Fruit fly (Drosophila melanogaster) whole organism, embryonic: ENCODE measurements around the gene dtn.

Experiments
- BEAF-32 ChIP-seq: fragments of 200-800 bp; sonication (Bioruptor generic); optimal IDR thresholded peaks from 3 replicates; lab custom pipeline; 2017; ENCODE audit warnings: missing biosample characterization, missing genetic modification characterization, mild to moderate bottlenecking, moderate library complexity, missing genetic modification reagents
- C15 ChIP-seq: fragments of 200-800 bp; sonication (Bioruptor generic); IDR thresholded peaks from 3 replicates; pipeline ENCODE4 v1.3.6; 2022; ENCODE audit warnings: missing biosample characterization, missing genetic modification characterization
- CG11085 ChIP-seq: fragments of 200-800 bp; sonication (Bioruptor generic); IDR thresholded peaks from 2 replicates; pipeline ENCODE4 v1.3.6; 2022; ENCODE audit warnings: missing biosample characterization, missing genetic modification characterization
- CG11456 ChIP-seq: fragments of 200-800 bp; sonication (Bioruptor generic); IDR thresholded peaks from 3 replicates; pipeline ENCODE4 v1.3.6; 2022; ENCODE audit warnings: missing biosample characterization, missing genetic modification characterization
- CG12155 ChIP-seq: fragments of 200-800 bp; sonication (Bioruptor generic); optimal IDR thresholded peaks from 3 replicates; lab custom pipeline; 2016; ENCODE audit warnings: missing biosample characterization, missing genetic modification characterization
- CG13287 ChIP-seq: fragments of 200-800 bp; sonication (Bioruptor generic); IDR thresholded peaks from 2 replicates; pipeline ENCODE4 v1.3.6; 2022; ENCODE audit warnings: missing biosample characterization, missing genetic modification characterization; ENCODE audit not compliant: partially characterized antibody
- CG14014 ChIP-seq: fragments of 200-800 bp; sonication (Bioruptor generic); IDR thresholded peaks from 2 replicates; pipeline ENCODE4 v1.3.6; 2022; ENCODE audit warnings: missing biosample characterization, missing genetic modification characterization
- CG15073 ChIP-seq: fragments of 200-800 bp; sonication (Bioruptor generic); optimal IDR thresholded peaks from 2 replicates; lab custom pipeline; 2016; ENCODE audit warnings: missing biosample characterization, missing genetic modification characterization
- CG18764 ChIP-seq: fragments of 200-800 bp; sonication (Bioruptor generic); optimal IDR thresholded peaks from 3 replicates; lab custom pipeline; 2016; ENCODE audit warnings: missing biosample characterization, missing genetic modification characterization
- CG30431 ChIP-seq: fragments of 200-800 bp; sonication (Bioruptor generic); optimal IDR thresholded peaks from 2 replicates; lab custom pipeline; 2017; ENCODE audit warnings: missing biosample characterization, missing genetic modification characterization
- CG31441 ChIP-seq: fragments of 200-800 bp; sonication (Bioruptor generic); IDR thresholded peaks from 2 replicates; pipeline ENCODE4 v1.3.6; 2022; ENCODE audit warnings: missing biosample characterization, missing genetic modification characterization
- CG3281 ChIP-seq: fragments of 200-800 bp; sonication (Bioruptor generic); optimal IDR thresholded peaks from 3 replicates; lab custom pipeline; 2017; ENCODE audit warnings: missing biosample characterization, mild to moderate bottlenecking, missing genetic modification characterization
- CG7357 ChIP-seq: fragments of 200-800 bp; sonication (Bioruptor generic); IDR thresholded peaks from 3 replicates; pipeline ENCODE4 v1.3.6; 2022; ENCODE audit warnings: missing biosample characterization, missing genetic modification characterization
- CG8089 ChIP-seq: fragments of 200-800 bp; sonication (Bioruptor generic); optimal IDR thresholded peaks from 3 replicates; lab custom pipeline; 2016; ENCODE audit warnings: missing biosample characterization, missing genetic modification characterization
- CG9876 ChIP-seq: fragments of 200-800 bp; sonication (Bioruptor generic); optimal IDR thresholded peaks from 2 replicates; lab custom pipeline; 2016; ENCODE audit warnings: missing biosample characterization, missing genetic modification characterization
- HHEX ChIP-seq: fragments of 200-800 bp; sonication (Bioruptor generic); optimal IDR thresholded peaks from 3 replicates; lab custom pipeline; 2017; ENCODE audit warnings: missing biosample characterization, mild to moderate bottlenecking, missing genetic modification characterization, missing genetic modification reagents
- HLH4C ChIP-seq: fragments of 200-800 bp; sonication (Bioruptor generic); IDR thresholded peaks from 3 replicates; pipeline ENCODE4 v1.3.6; 2022; ENCODE audit warnings: missing biosample characterization, missing genetic modification characterization; ENCODE audit not compliant: partially characterized antibody
- HLHmδ ChIP-seq: fragments of 200-800 bp; sonication (Bioruptor generic); optimal IDR thresholded peaks from 2 replicates; lab custom pipeline; 2018; ENCODE audit warnings: missing biosample characterization, mild to moderate bottlenecking, missing genetic modification characterization, moderate library complexity
- Hey ChIP-seq: fragments of 200-800 bp; sonication (Bioruptor generic); optimal IDR thresholded peaks from 3 replicates; lab custom pipeline; 2018; ENCODE audit warnings: missing biosample characterization, mild to moderate bottlenecking, missing genetic modification characterization
- HmgZ ChIP-seq: fragments of 200-800 bp; sonication (Bioruptor generic); optimal IDR thresholded peaks from 2 replicates; lab custom pipeline; 2018; ENCODE audit warnings: missing biosample characterization, mild to moderate bottlenecking, missing genetic modification characterization
- Max ChIP-seq: fragments of 200-800 bp; sonication (Bioruptor generic); optimal IDR thresholded peaks from 2 replicates; lab custom pipeline; 2016; ENCODE audit warnings: missing biosample characterization, mild to moderate bottlenecking, missing genetic modification characterization
- Mes4 ChIP-seq: fragments of 200-800 bp; sonication (Bioruptor generic); optimal IDR thresholded peaks from 2 replicates; lab custom pipeline; 2016; ENCODE audit warnings: missing biosample characterization, missing genetic modification characterization
- NC2α ChIP-seq: fragments of 200-800 bp; sonication (Bioruptor generic); optimal IDR thresholded peaks from 2 replicates; lab custom pipeline; 2016; ENCODE audit warnings: missing biosample characterization, missing genetic modification characterization
- NK7.1 ChIP-seq: fragments of 200-800 bp; sonication (Bioruptor generic); optimal IDR thresholded peaks from 3 replicates; lab custom pipeline; 2016; ENCODE audit warnings: missing biosample characterization, missing genetic modification characterization
- Neu2 ChIP-seq: fragments of 200-800 bp; sonication (Bioruptor generic); optimal IDR thresholded peaks from 3 replicates; lab custom pipeline; 2016; ENCODE audit warnings: missing biosample characterization, missing genetic modification characterization, borderline replicate concordance
- Ptx1 ChIP-seq: fragments of 200-800 bp; sonication (Bioruptor generic); IDR thresholded peaks from 2 replicates; pipeline ENCODE4 v1.3.6; 2022; ENCODE audit warnings: missing biosample characterization, missing genetic modification characterization
- Ravus ChIP-seq: fragments of 200-800 bp; sonication (Bioruptor generic); IDR thresholded peaks from 2 replicates; pipeline ENCODE4 v1.3.6; 2022; ENCODE audit warnings: missing biosample characterization, missing genetic modification characterization
- Usf ChIP-seq: fragments of 200-800 bp; sonication (Bioruptor generic); optimal IDR thresholded peaks from 2 replicates; lab custom pipeline; 2017; ENCODE audit warnings: missing genotype, missing biosample characterization, missing genetic modification characterization
- az2 ChIP-seq: fragments of 200-800 bp; sonication (Bioruptor generic); optimal IDR thresholded peaks from 3 replicates; lab custom pipeline; 2016; ENCODE audit warnings: missing biosample characterization, missing genetic modification characterization
- bab2 ChIP-seq: fragments of 200-800 bp; sonication (Bioruptor generic); optimal IDR thresholded peaks from 2 replicates; lab custom pipeline; 2016; ENCODE audit warnings: missing biosample characterization, missing genetic modification characterization
- br ChIP-seq: fragments of >200 bp; optimal IDR thresholded peaks from 2 replicates; lab custom pipeline; 2017
- da ChIP-seq: fragments of 200-800 bp; sonication (Bioruptor generic); optimal IDR thresholded peaks from 2 replicates; lab custom pipeline; 2016; ENCODE audit warnings: missing biosample characterization, missing genetic modification characterization
- ems ChIP-seq: fragments of 200-800 bp; sonication (Bioruptor generic); optimal IDR thresholded peaks from 3 replicates; lab custom pipeline; 2016; ENCODE audit warnings: missing biosample characterization, missing genetic modification characterization
- en ChIP-seq: fragments of 200-800 bp; sonication (Bioruptor generic); optimal IDR thresholded peaks from 2 replicates; lab custom pipeline; 2016; ENCODE audit warnings: missing biosample characterization, missing genetic modification characterization
- ewg ChIP-seq: fragments of 200-800 bp; sonication (Bioruptor generic); optimal IDR thresholded peaks from 3 replicates; lab custom pipeline; 2017; ENCODE audit warnings: mild to moderate bottlenecking, missing biosample characterization, missing genetic modification reagents, missing genetic modification characterization
- fru ChIP-seq: fragments of >200 bp; optimal IDR thresholded peaks from 2 replicates; lab custom pipeline; 2017
- kay ChIP-seq: fragments of 200-800 bp; sonication (Bioruptor generic); optimal IDR thresholded peaks from 2 replicates; lab custom pipeline; 2016; ENCODE audit warnings: missing biosample characterization, missing genetic modification characterization
- ken ChIP-seq: fragments of 200-800 bp; sonication (Bioruptor generic); IDR thresholded peaks from 3 replicates; pipeline ENCODE4 v1.3.6; 2022; ENCODE audit warnings: missing biosample characterization, missing genetic modification characterization
- mam ChIP-seq: fragments of 200-800 bp; sonication (Bioruptor generic); optimal IDR thresholded peaks from 3 replicates; lab custom pipeline; 2016; ENCODE audit warnings: missing biosample characterization, missing genetic modification characterization
- org-1 ChIP-seq: fragments of 200-800 bp; sonication (Bioruptor generic); optimal IDR thresholded peaks from 2 replicates; lab custom pipeline; 2017; ENCODE audit warnings: missing biosample characterization, missing genetic modification characterization
- pho ChIP-seq: fragments of 200-800 bp; sonication (Bioruptor generic); optimal IDR thresholded peaks from 2 replicates; lab custom pipeline; 2016; ENCODE audit warnings: missing biosample characterization, missing genetic modification characterization
- phol ChIP-seq: fragments of 200-800 bp; sonication (Bioruptor generic); optimal IDR thresholded peaks from 3 replicates; lab custom pipeline; 2018; ENCODE audit warnings: missing biosample characterization, mild to moderate bottlenecking, missing genetic modification characterization, moderate library complexity
- psq ChIP-seq: fragments of 200-800 bp; sonication (Bioruptor generic); optimal IDR thresholded peaks from 2 replicates; lab custom pipeline; 2017; ENCODE audit warnings: missing biosample characterization, missing genetic modification characterization
- rib ChIP-seq: fragments of 200-800 bp; sonication (Bioruptor generic); IDR thresholded peaks from 2 replicates; pipeline ENCODE4 v1.3.6; 2022; ENCODE audit warnings: missing biosample characterization, missing genetic modification characterization
- salm ChIP-seq: fragments of 200-800 bp; sonication (Bioruptor generic); optimal IDR thresholded peaks from 2 replicates; lab custom pipeline; 2018; ENCODE audit warnings: missing biosample characterization, mild to moderate bottlenecking, missing genetic modification characterization
- sob ChIP-seq: fragments of 200-800 bp; sonication (Bioruptor generic); IDR thresholded peaks from 2 replicates; pipeline ENCODE4 v1.3.6; 2022; ENCODE audit warnings: missing biosample characterization, missing genetic modification characterization
- sqz ChIP-seq: fragments of 200-800 bp; sonication (Bioruptor generic); optimal IDR thresholded peaks from 3 replicates; lab custom pipeline; 2018; ENCODE audit warnings: missing biosample characterization, mild to moderate bottlenecking, missing genetic modification characterization
- trh ChIP-seq: fragments of 200-800 bp; sonication (Bioruptor generic); optimal IDR thresholded peaks from 2 replicates; lab custom pipeline; 2016; ENCODE audit warnings: missing biosample characterization, missing genetic modification characterization
- vfl ChIP-seq: fragments of 200-800 bp; sonication (Bioruptor generic); optimal IDR thresholded peaks from 2 replicates; lab custom pipeline; 2016; ENCODE audit warnings: missing biosample characterization, missing genetic modification characterization
- wdn ChIP-seq: fragments of 200-800 bp; sonication (Bioruptor generic); IDR thresholded peaks from 2 replicates; pipeline ENCODE4 v1.3.6; 2022; ENCODE audit warnings: missing biosample characterization, missing genetic modification characterization
- zen ChIP-seq: fragments of 200-800 bp; sonication (Bioruptor generic); optimal IDR thresholded peaks from 3 replicates; lab custom pipeline; 2018; ENCODE audit warnings: missing biosample characterization, mild to moderate bottlenecking, missing genetic modification characterization, moderate library complexity
- zen2 ChIP-seq: fragments of 200-800 bp; sonication (Bioruptor generic); IDR thresholded peaks from 3 replicates; pipeline ENCODE4 v1.3.6; 2022; ENCODE audit warnings: missing biosample characterization, missing genetic modification characterization; ENCODE audit not compliant: partially characterized antibody

The dtn gene

dm6 chrX:6193183-6193810 is 32.1 kb upstream of the dtn start (continued):
- peak; percentile 79 for TF ChIP-seq CG7357 (GFP tag; lab: Robert Waterston, UW)
- no peak for TF ChIP-seq Usf (GFP tag; lab: Kevin White, UChicago)
- TF ChIP-seq NK7.1 (GFP tag; lab: Kevin White, UChicago) = no peak
- TF ChIP-seq Neu2 = no peak
- no peak for TF ChIP-seq CG8089 (GFP tag; lab: Kevin White, UChicago)
- TF ChIP-seq Max = peak; percentile 51
- no peak for TF ChIP-seq en (GFP tag; lab: Kevin White, UChicago)
- peak; percentile 30 for TF ChIP-seq bab2 (GFP tag; lab: Kevin White, UChicago)
- no peak for TF ChIP-seq da
- peak; percentile 37 for TF ChIP-seq CG30431 (GFP tag; lab: Kevin White, UChicago)
- peak; percentile 73; the same call in 1 of the 2 replicates for TF ChIP-seq rib
- no peak for TF ChIP-seq CG18764 (GFP tag; lab: Kevin White, UChicago)
- peak; percentile 50 for TF ChIP-seq Ravus
- TF ChIP-seq ems (GFP tag; lab: Kevin White, UChicago) = peak; percentile 48
- peak; percentile 93 for TF ChIP-seq CG14014 (GFP tag; lab: Robert Waterston, UW)
- TF ChIP-seq C15 (GFP tag; lab: Robert Waterston, UW) = peak; percentile 58; the same call in 1 of the 3 replicates
- TF ChIP-seq zen (tag; lab: Kevin White, UChicago) = peak; percentile 2
- TF ChIP-seq zen2 = no peak
- TF ChIP-seq CG13287 (GFP tag; lab: Robert Waterston, UW) = no peak
- peak; percentile 72 for TF ChIP-seq phol (tag; lab: Kevin White, UChicago)
- TF ChIP-seq salm (tag; lab: Kevin White, UChicago) = no peak
- no peak for TF ChIP-seq NC2α (GFP tag; lab: Kevin White, UChicago)
- TF ChIP-seq az2 (GFP tag; lab: Kevin White, UChicago) = peak; percentile 65
- peak; percentile 93 for TF ChIP-seq sob (GFP tag; lab: Robert Waterston, UW)
- peak; percentile 88 for TF ChIP-seq CG11456 (GFP tag; lab: Robert Waterston, UW)
- peak; percentile 95 for TF ChIP-seq Ptx1 (GFP tag; lab: Robert Waterston, UW)
- no peak for TF ChIP-seq Mes4 (GFP tag; lab: Kevin White, UChicago)
- peak; percentile 25 for TF ChIP-seq pho (GFP tag; lab: Kevin White, UChicago)
- TF ChIP-seq vfl (GFP tag; lab: Kevin White, UChicago) = peak; percentile 20
- TF ChIP-seq sqz (GFP tag; lab: Kevin White, UChicago) = peak; percentile 1
- TF ChIP-seq fru (lab: Kevin White, UChicago) = no peak
- TF ChIP-seq br (lab: Kevin White, UChicago) = no peak
- peak; percentile 81 for TF ChIP-seq ken (GFP tag; lab: Robert Waterston, UW)
- TF ChIP-seq org-1 (GFP tag; lab: Kevin White, UChicago) = peak; percentile 76
- TF ChIP-seq HLHmδ (GFP tag; lab: Kevin White, UChicago) = no peak
- TF ChIP-seq psq (GFP tag; lab: Kevin White, UChicago) = no peak
- peak; percentile 50 for TF ChIP-seq HmgZ (tag; lab: Kevin White, UChicago)
- peak; percentile 89 for TF ChIP-seq CG31441 (GFP tag; lab: Robert Waterston, UW)
- no peak for TF ChIP-seq trh (GFP tag; lab: Kevin White, UChicago)
- peak; percentile 70 for TF ChIP-seq ewg
- TF ChIP-seq wdn (GFP tag; lab: Robert Waterston, UW) = peak; percentile 82
- peak; percentile 9 for TF ChIP-seq mam (GFP tag; lab: Kevin White, UChicago)
- TF ChIP-seq Hey (tag; lab: Kevin White, UChicago) = no peak
- TF ChIP-seq HLH4C (GFP tag; lab: Robert Waterston, UW) = no peak
- TF ChIP-seq CG3281 (GFP tag; lab: Kevin White, UChicago) = peak; percentile 79
- no peak for TF ChIP-seq CG9876 (GFP tag; lab: Kevin White, UChicago)
- peak; percentile 65 for TF ChIP-seq CG11085
- TF ChIP-seq CG12155 = peak; percentile 53
- TF ChIP-seq HHEX (GFP tag; lab: Kevin White, UChicago) = peak; percentile 78
- TF ChIP-seq CG15073 (GFP tag; lab: Kevin White, UChicago) = no peak
- TF ChIP-seq kay (GFP tag; lab: Kevin White, UChicago) = peak; percentile 3
- TF ChIP-seq BEAF-32 (GFP tag; lab: Kevin White, UChicago) = no peak
